Fruit fly (Drosophila melanogaster): ENCODE results near the gene Coq7.

- TF ChIP-seq usp (GFP tag; optimal IDR thresholded peaks at IDR 0.05) (no peak), h (GFP tag; optimal IDR thresholded peaks at IDR 0.05) (no peak), fru (GFP tag; optimal IDR thresholded peaks at IDR 0.05) (no peak), Sp1 (GFP tag; optimal IDR thresholded peaks at IDR 0.05) (no peak), psq (GFP tag; optimal IDR thresholded peaks at IDR 0.05) (no peak), N (GFP tag; optimal IDR thresholded peaks at IDR 0.05) (no peak), Mio (GFP tag; optimal IDR thresholded peaks at IDR 0.05) (no peak), Myc (optimal IDR thresholded peaks at IDR 0.05) (no peak), pan (optimal IDR thresholded peaks at IDR 0.05) (no peak), Hr83 (GFP tag; optimal IDR thresholded peaks at IDR 0.05; ENCODE audit: poor library complexity, severe bottlenecking) (no peak), woc (GFP tag; optimal IDR thresholded peaks at IDR 0.05) (no peak)
These were observed 27.8 kb upstream of the Coq7 start for dm6 chrX:6743192-6743591.
